Worm (Caenorhabditis elegans) whole organism, midembryonic: ENCODE results near the gene Y119D3B.14.

Experiments
- T22C8.4 ChIP-seq: fragments of 200-800 bp; sonication (Bioruptor generic); IDR thresholded peaks from 2 replicates; pipeline ENCODE4 v1.3.6; 2022; ENCODE audit warnings: missing genetic modification characterization, missing compliant biosample characterization
- cog-1 ChIP-seq: sonication (generic microtip); optimal IDR thresholded peaks from 2 replicates; lab custom pipeline; 2016; ENCODE audit warnings: missing genetic modification characterization, missing compliant biosample characterization
- flt-1 ChIP-seq: fragments of 200-800 bp; sonication (Bioruptor generic); IDR thresholded peaks from 2 replicates; pipeline ENCODE4 v1.3.6; 2022; ENCODE audit warnings: missing genetic modification characterization, missing compliant biosample characterization
- klf-2 ChIP-seq: fragments of 200-800 bp; sonication (Bioruptor generic); conservative IDR thresholded peaks from 2 replicates; pipeline ENCODE4 v1.3.6; 2022; ENCODE audit warnings: missing genetic modification reagents, missing genetic modification characterization, missing compliant biosample characterization
- med-1 ChIP-seq: sonication (generic microtip); optimal IDR thresholded peaks from 2 replicates; lab custom pipeline; 2017; ENCODE audit warnings: missing genetic modification characterization, mild to moderate bottlenecking, missing compliant biosample characterization, antibody characterized with exemption, missing genetic modification reagents; ENCODE audit not compliant: insufficient read depth
- ref-1 ChIP-seq: fragments of 200-800 bp; sonication (Bioruptor generic); conservative IDR thresholded peaks from 2 replicates; pipeline ENCODE4 v1.3.6; 2022; ENCODE audit warnings: missing genetic modification reagents, missing genetic modification characterization, missing compliant biosample characterization
- tab-1 ChIP-seq: fragments of 200-800 bp; sonication (Bioruptor generic); IDR thresholded peaks from 2 replicates; pipeline ENCODE4 v1.3.6; 2022; ENCODE audit warnings: missing genetic modification characterization, missing compliant biosample characterization
- ztf-23 ChIP-seq: fragments of 200-800 bp; sonication (Bioruptor generic); IDR thresholded peaks from 2 replicates; pipeline ENCODE4 v1.3.6; 2022; ENCODE audit warnings: missing genetic modification reagents, missing genetic modification characterization, missing compliant biosample characterization
- ztf-29 ChIP-seq: fragments of 200-800 bp; sonication (Bioruptor generic); IDR thresholded peaks from 2 replicates; pipeline ENCODE4 v1.3.6; 2022; ENCODE audit warnings: missing genetic modification reagents, missing genetic modification characterization, missing compliant biosample characterization

DNA sequence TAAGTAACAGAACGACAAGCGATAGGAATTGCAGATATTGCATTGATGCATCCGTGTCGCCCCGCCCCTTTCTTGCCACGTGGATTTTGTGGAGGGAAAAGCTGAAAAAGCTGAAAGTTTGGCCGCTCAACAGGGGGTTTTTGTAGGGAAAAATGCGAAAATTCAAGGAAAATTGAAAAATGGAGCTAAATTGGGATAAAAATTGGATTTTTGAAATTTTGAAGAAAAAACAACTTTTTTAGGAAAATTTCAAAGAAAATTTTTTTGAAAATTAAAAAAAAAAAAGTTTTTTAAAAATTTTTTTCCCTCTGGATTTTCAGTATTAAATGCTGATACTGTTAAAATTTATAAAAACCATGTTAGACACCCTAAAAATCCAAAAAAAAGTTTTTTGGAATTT lies 57.7 kb downstream of the Y119D3B.14 start, which contains the start of gene lgc-46:
- TF ChIP-seq flt-1 (GFP tag; lab: Robert Waterston, UW) (no peak), cog-1 (tag; lab: Kevin White, UChicago) (no peak), klf-2 (no peak), med-1 (GFP tag; lab: Kevin White, UChicago) (no peak), ztf-29 (GFP tag; lab: Robert Waterston, UW) (no peak), ztf-23 (GFP tag; lab: Robert Waterston, UW) (no peak), tab-1 (GFP tag; lab: Robert Waterston, UW) (no peak), ref-1 (GFP tag; lab: Robert Waterston, UW) (no peak), T22C8.4 (no peak)
